Worm (Caenorhabditis elegans) whole organism, early embryonic: ENCODE measurements around the gene F43C11.2.

ENCODE experiments used
- aly-1 ChIP-seq: sonication (generic microtip); optimal IDR thresholded peaks from 2 replicates; lab custom pipeline; 2016; ENCODE audit warnings: missing genetic modification characterization, missing compliant biosample characterization
- ceh-36 ChIP-seq: sonication (generic microtip); optimal IDR thresholded peaks from 2 replicates; lab custom pipeline; 2016; ENCODE audit warnings: missing genetic modification characterization, inconsistent platforms, missing compliant biosample characterization
- ets-7 ChIP-seq: sonication (generic microtip); optimal IDR thresholded peaks from 2 replicates; lab custom pipeline; 2016; ENCODE audit warnings: missing genotype, missing genetic modification characterization, missing compliant biosample characterization
- flt-1 ChIP-seq: fragments of 200-800 bp; sonication (Bioruptor generic); IDR thresholded peaks from 2 replicates; pipeline ENCODE4 v1.3.6; 2022; ENCODE audit warnings: missing genetic modification characterization, missing compliant biosample characterization
- hmbx-1 ChIP-seq: sonication (generic microtip); optimal IDR thresholded peaks from 2 replicates; lab custom pipeline; 2016; ENCODE audit warnings: mild to moderate bottlenecking, missing genetic modification characterization, missing compliant biosample characterization
- hmg-4 ChIP-seq: fragments of 200-800 bp; sonication (Bioruptor generic); optimal IDR thresholded peaks from 2 replicates; lab custom pipeline; 2018; ENCODE audit warnings: mild to moderate bottlenecking, missing genetic modification characterization, missing compliant biosample characterization
- sea-1 ChIP-seq: fragments of 200-800 bp; sonication (Bioruptor generic); conservative IDR thresholded peaks from 2 replicates; pipeline ENCODE4 v1.3.6; 2022; ENCODE audit warnings: missing genetic modification characterization, missing compliant biosample characterization
- tra-4 ChIP-seq: sonication (generic microtip); optimal IDR thresholded peaks from 2 replicates; lab custom pipeline; 2017; ENCODE audit warnings: missing genetic modification characterization, missing compliant biosample characterization

DNA sequence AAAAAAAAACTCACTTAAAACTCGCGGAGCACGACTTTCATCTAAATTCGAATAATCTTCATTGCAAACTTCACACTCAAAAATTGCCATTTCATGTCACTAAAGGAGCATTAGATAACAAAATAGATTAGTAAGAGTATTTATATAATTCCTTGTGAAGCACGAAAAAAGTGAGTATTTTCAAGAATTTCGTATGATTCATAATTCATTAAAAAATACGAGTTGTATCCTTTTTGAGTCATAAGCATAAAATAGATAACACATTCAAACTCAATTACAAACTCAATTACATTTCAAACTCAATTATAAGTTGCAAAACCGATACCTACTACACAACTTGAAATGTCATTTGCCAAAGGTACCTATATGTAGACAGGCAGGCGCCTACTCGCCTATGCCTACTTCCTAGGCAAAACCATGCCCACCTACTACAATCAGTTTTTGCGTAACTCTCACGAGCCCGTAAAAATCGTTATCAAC is 25.6 kb upstream of the F43C11.2 start, which contains the start of the genes ZK1240.8 and ZK1240.1:
- no peak for TF ChIP-seq tra-4
- no peak for TF ChIP-seq hmg-4 (GFP tag; lab: Kevin White, UChicago)
- TF ChIP-seq hmbx-1 (tag; lab: Kevin White, UChicago) = no peak
- no peak for TF ChIP-seq ceh-36 (tag; lab: Kevin White, UChicago)
- TF ChIP-seq ets-7 (tag; lab: Kevin White, UChicago) = no peak
- TF ChIP-seq aly-1 = no peak
- TF ChIP-seq flt-1 (GFP tag; lab: Robert Waterston, UW) = no peak
- no peak for TF ChIP-seq sea-1 (GFP tag; lab: Robert Waterston, UW)
